Worm (Caenorhabditis elegans) whole organism, L4 larva: ENCODE results near the gene tin-10.

ENCODE experiments used
- F26F4.8 ChIP-seq: fragments of 200-800 bp; sonication (Bioruptor generic); conservative IDR thresholded peaks from 2 replicates; pipeline ENCODE4 v1.3.6; 2022; ENCODE audit warnings: missing genetic modification characterization, missing compliant biosample characterization
- F37D6.2 ChIP-seq: sonication (generic microtip); optimal IDR thresholded peaks from 2 replicates; lab custom pipeline; 2016; ENCODE audit warnings: mild to moderate bottlenecking, missing genetic modification characterization, missing compliant biosample characterization
- F44E2.7 ChIP-seq: fragments of 200-800 bp; sonication (Bioruptor generic); IDR thresholded peaks from 2 replicates; pipeline ENCODE4 v2.1.2; 2022; ENCODE audit warnings: missing genetic modification characterization, missing compliant biosample characterization
- R02D3.7 ChIP-seq: fragments of 150-350 bp; sonication (generic microtip); optimal IDR thresholded peaks from 3 replicates; lab custom pipeline; 2014; ENCODE audit warnings: missing biosample characterization, missing genetic modification characterization
- T26A8.4 ChIP-seq: fragments of 200-800 bp; sonication (Bioruptor generic); IDR thresholded peaks from 2 replicates; pipeline ENCODE4 v1.3.6; 2022; ENCODE audit warnings: missing genetic modification characterization, missing compliant biosample characterization
- Y105C5A.15 ChIP-seq: fragments of 200-800 bp; sonication (Bioruptor generic); IDR thresholded peaks from 2 replicates; pipeline ENCODE4 v1.3.6; 2022; ENCODE audit warnings: missing genetic modification characterization, missing compliant biosample characterization
- Y5F2A.4 ChIP-seq: fragments of 200-800 bp; sonication (Bioruptor generic); optimal IDR thresholded peaks from 2 replicates; lab custom pipeline; 2018; ENCODE audit warnings: mild to moderate bottlenecking, missing genetic modification characterization, missing compliant biosample characterization
- aha-1 ChIP-seq: fragments of 150-350 bp; peaks from one replicate; lab custom pipeline; 2014; ENCODE audit warnings: missing biosample characterization, missing genetic modification characterization
- ama-1 ChIP-seq: fragments of 150-350 bp; optimal IDR thresholded peaks from 2 replicates; lab custom pipeline; 2014; ENCODE audit warnings: inconsistent platforms, mixed read lengths
- arid-1 ChIP-seq: fragments of 200-800 bp; sonication (Bioruptor generic); conservative IDR thresholded peaks from 2 replicates; pipeline ENCODE4 v1.3.6; 2022; ENCODE audit warnings: missing genetic modification reagents, missing genetic modification characterization, missing compliant biosample characterization
- attf-4 ChIP-seq: sonication (generic microtip); optimal IDR thresholded peaks from 3 replicates; lab custom pipeline; 2017; ENCODE audit warnings: missing biosample characterization, missing genetic modification characterization
- ceh-28 ChIP-seq: fragments of 150-350 bp; optimal IDR thresholded peaks from 2 replicates; lab custom pipeline; 2014; ENCODE audit warnings: missing biosample characterization, missing genetic modification reagents, missing genetic modification characterization
- ceh-62 ChIP-seq: sonication (generic microtip); optimal IDR thresholded peaks from 2 replicates; lab custom pipeline; 2017; ENCODE audit warnings: missing biosample characterization, missing genetic modification characterization
- ces-1 ChIP-seq: fragments of 150-350 bp; sonication (generic microtip); optimal IDR thresholded peaks from 4 replicates; lab custom pipeline; 2014; ENCODE audit warnings: missing biosample characterization, missing genetic modification reagents, missing genetic modification characterization
- daf-16 ChIP-seq, 3 experiments: sonication (generic microtip); optimal IDR thresholded peaks; 2 replicates each; lab custom pipeline; 2016 to 2017; ENCODE audit warnings: missing genetic modification characterization in 3 of 3, missing genetic modification reagents in 3 of 3, mild to moderate bottlenecking in 2 of 3, missing compliant biosample characterization in 2 of 3, missing biosample characterization in 1 of 3, moderate library complexity in 1 of 3
- dmd-6 ChIP-seq: fragments of 200-800 bp; sonication (Bioruptor generic); IDR thresholded peaks from 2 replicates; pipeline ENCODE4 v1.3.6; 2022; ENCODE audit warnings: missing genetic modification reagents, missing genetic modification characterization, missing compliant biosample characterization
- dmd-8 ChIP-seq: fragments of 200-800 bp; sonication (Bioruptor generic); IDR thresholded peaks from 2 replicates; pipeline ENCODE4 v1.3.6; 2022; ENCODE audit warnings: missing genetic modification characterization, missing compliant biosample characterization
- dpl-1 ChIP-seq: fragments of 150-350 bp; optimal IDR thresholded peaks from 2 replicates; lab custom pipeline; 2014; ENCODE audit warnings: missing biosample characterization, missing genetic modification reagents, missing genetic modification characterization
- dve-1 ChIP-seq: sonication (generic microtip); optimal IDR thresholded peaks from 2 replicates; lab custom pipeline; 2017; ENCODE audit warnings: antibody characterized with exemption, mild to moderate bottlenecking, missing genetic modification characterization, missing compliant biosample characterization; ENCODE audit not compliant: insufficient read depth
- egl-27 ChIP-seq: sonication (generic microtip); optimal IDR thresholded peaks from 3 replicates; lab custom pipeline; 2017; ENCODE audit warnings: missing biosample characterization, missing genetic modification reagents, missing genetic modification characterization
- hlh-11 ChIP-seq: fragments of 200-800 bp; sonication (Bioruptor generic); optimal IDR thresholded peaks from 2 replicates; lab custom pipeline; 2018; ENCODE audit warnings: mild to moderate bottlenecking, missing genetic modification characterization, missing compliant biosample characterization
- jun-1 ChIP-seq: fragments of 150-350 bp; optimal IDR thresholded peaks from 2 replicates; lab custom pipeline; 2014; ENCODE audit warnings: missing biosample characterization, missing genetic modification reagents, missing genetic modification characterization
- lin-1 ChIP-seq: fragments of 200-800 bp; sonication (Bioruptor generic); IDR thresholded peaks from 2 replicates; pipeline ENCODE4 v1.3.6; 2022; ENCODE audit warnings: missing genetic modification reagents, missing genetic modification characterization, missing compliant biosample characterization
- lin-15B ChIP-seq: fragments of 150-350 bp; sonication (generic microtip); optimal IDR thresholded peaks from 3 replicates; lab custom pipeline; 2014; ENCODE audit warnings: missing biosample characterization, missing genetic modification characterization
- lin-29 ChIP-seq: fragments of 200-800 bp; sonication (Bioruptor generic); IDR thresholded peaks from 2 replicates; pipeline ENCODE4 v1.3.6; 2022; ENCODE audit warnings: missing genetic modification reagents, missing genetic modification characterization, missing compliant biosample characterization
- lin-38 ChIP-seq: fragments of 200-800 bp; sonication (Bioruptor generic); IDR thresholded peaks from 2 replicates; pipeline ENCODE4 v1.3.6; 2022; ENCODE audit warnings: missing genetic modification reagents, missing genetic modification characterization, missing compliant biosample characterization
- lsy-2 ChIP-seq, 2 experiments: fragments of 150-350 bp in 1 of 2; sonication (generic microtip) in 1 of 2; optimal IDR thresholded peaks; 2 replicates each; lab custom pipeline; 2014 to 2017; ENCODE audit warnings: missing biosample characterization in 2 of 2, missing genetic modification characterization in 2 of 2
- madf-5 ChIP-seq, 2 experiments: fragments of 200-800 bp; sonication (Bioruptor generic); IDR thresholded peaks; 2 replicates each; pipeline ENCODE4 v1.3.6; 2022; ENCODE audit warnings: missing compliant biosample characterization in 2 of 2, missing genetic modification characterization in 2 of 2
- madf-9 ChIP-seq: fragments of 200-800 bp; sonication (Bioruptor generic); conservative IDR thresholded peaks from 2 replicates; pipeline ENCODE4 v1.3.6; 2022; ENCODE audit warnings: missing genetic modification reagents, missing genetic modification characterization, missing compliant biosample characterization
- mdt-29 ChIP-seq: fragments of 200-800 bp; sonication (Bioruptor generic); IDR thresholded peaks from 2 replicates; pipeline ENCODE4 v1.3.6; 2022; ENCODE audit warnings: missing genetic modification reagents, missing genetic modification characterization, missing compliant biosample characterization
- mes-2 ChIP-seq: sonication (generic microtip); optimal IDR thresholded peaks from 2 replicates; lab custom pipeline; 2016; ENCODE audit warnings: missing genotype, mild to moderate bottlenecking, missing genetic modification characterization, missing compliant biosample characterization; ENCODE audit not compliant: poor library complexity, severe bottlenecking
- nhr-10 ChIP-seq: fragments of 150-350 bp; optimal IDR thresholded peaks from 2 replicates; lab custom pipeline; 2014; ENCODE audit warnings: missing biosample characterization, missing genetic modification characterization
- nhr-237 ChIP-seq: sonication (generic microtip); optimal IDR thresholded peaks from 2 replicates; lab custom pipeline; 2017; ENCODE audit warnings: missing biosample characterization, missing genetic modification characterization
- nhr-28 ChIP-seq: fragments of 150-350 bp; optimal IDR thresholded peaks from 2 replicates; lab custom pipeline; 2014; ENCODE audit warnings: missing biosample characterization, missing genetic modification characterization
- nhr-48 ChIP-seq: sonication (generic microtip); optimal IDR thresholded peaks from 2 replicates; lab custom pipeline; 2016; ENCODE audit warnings: mild to moderate bottlenecking, missing genetic modification characterization, missing compliant biosample characterization
- nhr-6 ChIP-seq: fragments of 150-350 bp; optimal IDR thresholded peaks from 2 replicates; lab custom pipeline; 2014; ENCODE audit warnings: missing biosample characterization, missing genetic modification characterization
- nhr-77 ChIP-seq: fragments of 150-350 bp; optimal IDR thresholded peaks from 2 replicates; lab custom pipeline; 2014; ENCODE audit warnings: missing biosample characterization, missing genetic modification characterization
- pha-4 ChIP-seq, 2 experiments: fragments of 150-350 bp in 1 of 2; fragments of 200-800 bp in 1 of 2; sonication (Bioruptor generic) in 1 of 2; IDR thresholded peaks in 1 of 2; optimal IDR thresholded peaks in 1 of 2; 2 replicates each; pipeline versions ENCODE4 v1.3.6 to Lab custom; 2014 to 2022; ENCODE audit warnings: missing genetic modification characterization in 2 of 2, missing genetic modification reagents in 2 of 2, missing biosample characterization in 1 of 2, missing compliant biosample characterization in 1 of 2
- php-3 ChIP-seq: fragments of 200-800 bp; sonication (Bioruptor generic); IDR thresholded peaks from 2 replicates; pipeline ENCODE4 v1.3.6; 2022; ENCODE audit warnings: missing genetic modification reagents, missing genetic modification characterization, missing compliant biosample characterization
- rbr-2 ChIP-seq: sonication (generic microtip); optimal IDR thresholded peaks from 2 replicates; lab custom pipeline; 2016; ENCODE audit warnings: missing genotype, missing genetic modification characterization, missing compliant biosample characterization
- set-16 ChIP-seq: fragments of 200-800 bp; sonication (Bioruptor generic); IDR thresholded peaks from 2 replicates; pipeline ENCODE4 v1.3.6; 2022; ENCODE audit warnings: missing genetic modification reagents, missing genetic modification characterization, missing compliant biosample characterization
- snpc-4 ChIP-seq: fragments of 150-350 bp; optimal IDR thresholded peaks from 2 replicates; lab custom pipeline; 2014; ENCODE audit warnings: missing biosample characterization, missing genetic modification characterization
- spr-1 ChIP-seq: sonication (generic microtip); optimal IDR thresholded peaks from 2 replicates; lab custom pipeline; 2016; ENCODE audit warnings: mild to moderate bottlenecking, missing genetic modification characterization, missing compliant biosample characterization
- tra-1 ChIP-seq: fragments of 200-800 bp; sonication (Bioruptor generic); IDR thresholded peaks from 2 replicates; pipeline ENCODE4 v1.3.6; 2022; ENCODE audit warnings: missing genetic modification reagents, missing genetic modification characterization, missing compliant biosample characterization
- unc-39 ChIP-seq: sonication (generic microtip); optimal IDR thresholded peaks from 2 replicates; lab custom pipeline; 2017; ENCODE audit warnings: missing biosample characterization, missing genetic modification characterization
- unc-62 ChIP-seq, 3 experiments: fragments of 150-350 bp in 1 of 3; sonication (generic microtip); optimal IDR thresholded peaks in 2 of 3; peaks in 1 of 3; 1 replicate in 1 of 3; 2 replicates in 2 of 3; lab custom pipeline; 2014 to 2017; ENCODE audit warnings: missing biosample characterization in 3 of 3, missing genetic modification characterization in 3 of 3, missing genetic modification reagents in 3 of 3, missing genotype in 1 of 3
- vab-7 ChIP-seq: fragments of 200-800 bp; sonication (Bioruptor generic); IDR thresholded peaks from 2 replicates; pipeline ENCODE4 v1.3.6; 2022; ENCODE audit warnings: missing genetic modification reagents, missing genetic modification characterization, missing compliant biosample characterization
- zag-1 ChIP-seq: fragments of 150-350 bp; optimal IDR thresholded peaks from 2 replicates; lab custom pipeline; 2014; ENCODE audit warnings: missing biosample characterization, missing genetic modification characterization
- zfp-2 ChIP-seq: sonication (generic microtip); optimal IDR thresholded peaks from 2 replicates; lab custom pipeline; 2016; ENCODE audit warnings: mild to moderate bottlenecking, missing genetic modification characterization, missing compliant biosample characterization
- zip-2 ChIP-seq: fragments of 150-350 bp; optimal IDR thresholded peaks from 2 replicates; lab custom pipeline; 2014; ENCODE audit warnings: missing biosample characterization, missing genetic modification characterization
- ztf-11 ChIP-seq: fragments of 150-350 bp; optimal IDR thresholded peaks from 2 replicates; lab custom pipeline; 2014; ENCODE audit warnings: missing biosample characterization, missing genetic modification characterization

tin-10 gene

ce11 chrIII:11463726-11464125, 38.9 kb downstream of the tin-10 start:
- peak; percentile 21 for TF ChIP-seq lin-15B (tag; lab: Kevin White, UChicago)
- peak; percentile 20; the same call in 1 of the 2 replicates for TF ChIP-seq arid-1 (GFP tag; lab: Robert Waterston, UW)
- no peak for TF ChIP-seq R02D3.7
- TF ChIP-seq attf-4 (tag; lab: Kevin White, UChicago), result no peak
- peak; percentile 77 for TF ChIP-seq dmd-6 (GFP tag; lab: Robert Waterston, UW)
- TF ChIP-seq nhr-6, result peak; percentile 50
- peak; percentile 88 for TF ChIP-seq snpc-4 (tag; lab: Kevin White, UChicago)
- peak; percentile 91 for TF ChIP-seq set-16 (GFP tag; lab: Robert Waterston, UW)
- no peak for TF ChIP-seq zip-2 (tag; lab: Kevin White, UChicago)
- TF ChIP-seq ceh-28 (tag; lab: Kevin White, UChicago), result no peak
- peak; percentile 87 for TF ChIP-seq hlh-11 (tag; lab: Kevin White, UChicago)
- TF ChIP-seq Y5F2A.4, result no peak
- peak; percentile 62 for TF ChIP-seq vab-7 (GFP tag; lab: Robert Waterston, UW)
- no peak for TF ChIP-seq egl-27 (tag; lab: Kevin White, UChicago)
- TF ChIP-seq mdt-29 (GFP tag; lab: Robert Waterston, UW), result peak; percentile 66; the same call in 1 of the 2 replicates
- TF ChIP-seq madf-9 (GFP tag; lab: Robert Waterston, UW), result no peak
- peak; percentile 8 for TF ChIP-seq nhr-10 (tag; lab: Kevin White, UChicago)
- no peak for TF ChIP-seq daf-16 (GFP tag; optimal IDR thresholded peaks at IDR 0.05; lab: Kevin White, UChicago)
- TF ChIP-seq daf-16 (tag; optimal IDR thresholded peaks at IDR 0.05; lab: Kevin White, UChicago), result peak; percentile 39
- TF ChIP-seq unc-39 (tag; lab: Kevin White, UChicago), result no peak
- TF ChIP-seq nhr-237 (tag; lab: Kevin White, UChicago), result no peak
- TF ChIP-seq F44E2.7 (GFP tag; lab: Robert Waterston, UW), result no peak
- no peak for TF ChIP-seq tra-1
- TF ChIP-seq unc-62 (GFP tag; optimal IDR thresholded peaks at IDR 0.05 in 1 of 2; lab: Kevin White, UChicago), result no peak
- TF ChIP-seq unc-62 (tag; optimal IDR thresholded peaks at IDR 0.05; lab: Kevin White, UChicago), result no peak
- no peak for TF ChIP-seq F37D6.2 (tag; lab: Kevin White, UChicago)
- no peak for TF ChIP-seq F26F4.8 (GFP tag; lab: Robert Waterston, UW)
- no peak for TF ChIP-seq dmd-8 (GFP tag; lab: Robert Waterston, UW)
- TF ChIP-seq spr-1 (tag; lab: Kevin White, UChicago), result peak; percentile 78
- no peak for TF ChIP-seq aha-1 (tag; lab: Kevin White, UChicago)
- TF ChIP-seq ceh-62 (tag; lab: Kevin White, UChicago), result no peak
- TF ChIP-seq zfp-2, result no peak
- TF ChIP-seq php-3 (GFP tag; lab: Robert Waterston, UW), result peak; percentile 64
- TF ChIP-seq Y105C5A.15 (GFP tag; lab: Robert Waterston, UW), result no peak
- TF ChIP-seq dpl-1 (GFP tag; lab: Kevin White, UChicago), result peak; percentile 21
- peak; percentile 65 for TF ChIP-seq nhr-77 (tag; lab: Kevin White, UChicago)
- no peak for TF ChIP-seq ztf-11
- TF ChIP-seq pha-4 (GFP tag; IDR thresholded peaks at IDR 0.05; lab: Robert Waterston, UW), result peak; percentile 62
- no peak for TF ChIP-seq pha-4 (tag; optimal IDR thresholded peaks at IDR 0.05; lab: Kevin White, UChicago)
- peak; percentile 20 for TF ChIP-seq rbr-2
- TF ChIP-seq madf-5 (GFP tag; IDR thresholded peaks at IDR 0.05; lab: Robert Waterston, UW), result peak; percentile 8 to 70; a peak in 2 of 4 replicates
- peak; percentile 3 for TF ChIP-seq ama-1 (lab: Kevin White, UChicago)
- peak; percentile 60 for TF ChIP-seq lin-38 (GFP tag; lab: Robert Waterston, UW)
- TF ChIP-seq T26A8.4 (GFP tag; lab: Robert Waterston, UW), result peak; percentile 65
- TF ChIP-seq zag-1 (tag; lab: Kevin White, UChicago), result no peak
- peak; percentile 53 for TF ChIP-seq mes-2 (tag; lab: Kevin White, UChicago)
- TF ChIP-seq dve-1 (tag; lab: Kevin White, UChicago), result peak; percentile 85
- no peak for TF ChIP-seq jun-1 (tag; lab: Kevin White, UChicago)
- TF ChIP-seq lin-1 (GFP tag; lab: Robert Waterston, UW), result peak; percentile 83
- TF ChIP-seq nhr-48 (tag; lab: Kevin White, UChicago), result peak; percentile 38
- peak; percentile 5 to 50 for TF ChIP-seq lsy-2 (tag; optimal IDR thresholded peaks at IDR 0.05; lab: Kevin White, UChicago)
- TF ChIP-seq nhr-28 (tag; lab: Kevin White, UChicago), result peak; percentile 43
- TF ChIP-seq ces-1 (GFP tag; lab: Kevin White, UChicago), result no peak
- no peak for TF ChIP-seq lin-29
